Worm (Caenorhabditis elegans) whole organism, L3 larva: ENCODE data around the gene srxa-9.
A peak's percentile ranks its signal among the peaks of the same experiment; 100 is the strongest.

ENCODE experiments used
- R02D3.7 ChIP-seq: fragments of 150-350 bp; optimal IDR thresholded peaks from 2 replicates; lab custom pipeline; 2014; ENCODE audit warnings: missing biosample characterization, missing genetic modification characterization
- ceh-28 ChIP-seq: fragments of 150-350 bp; optimal IDR thresholded peaks from 2 replicates; lab custom pipeline; 2014; ENCODE audit warnings: missing biosample characterization, missing genetic modification reagents, missing genetic modification characterization
- elt-1 ChIP-seq: fragments of 150-350 bp; optimal IDR thresholded peaks from 2 replicates; lab custom pipeline; 2014; ENCODE audit warnings: missing biosample characterization, missing genetic modification characterization
- fkh-10 ChIP-seq: sonication (generic microtip); optimal IDR thresholded peaks from 2 replicates; lab custom pipeline; 2017; ENCODE audit warnings: missing biosample characterization, missing genetic modification reagents, missing genetic modification characterization
- nhr-25 ChIP-seq: sonication (generic microtip); optimal IDR thresholded peaks from 2 replicates; lab custom pipeline; 2017; ENCODE audit warnings: missing biosample characterization, missing genetic modification characterization
- pha-4 ChIP-seq: fragments of 150-350 bp; optimal IDR thresholded peaks from 2 replicates; lab custom pipeline; 2014; ENCODE audit warnings: missing biosample characterization, missing genetic modification reagents, missing genetic modification characterization
- snpc-4 ChIP-seq: fragments of 150-350 bp; optimal IDR thresholded peaks from 2 replicates; lab custom pipeline; 2014; ENCODE audit warnings: missing biosample characterization, missing genetic modification characterization
- unc-62 ChIP-seq: fragments of 150-350 bp; sonication (generic microtip); optimal IDR thresholded peaks from 4 replicates; lab custom pipeline; 2014; ENCODE audit warnings: missing biosample characterization, missing genetic modification reagents, missing genetic modification characterization

ce11 chrX:15736419-15736818 lies 10.4 kb upstream of the srxa-9 start:
- no peak for TF ChIP-seq elt-1 (tag; lab: Kevin White, UChicago)
- TF ChIP-seq unc-62: no peak
- peak; percentile 86 for TF ChIP-seq pha-4
- TF ChIP-seq fkh-10 (GFP tag; lab: Kevin White, UChicago): no peak
- TF ChIP-seq R02D3.7 (tag; lab: Kevin White, UChicago): peak; percentile 60
- peak; percentile 84 for TF ChIP-seq nhr-25 (tag; lab: Kevin White, UChicago)
- TF ChIP-seq ceh-28: peak; percentile 97
- TF ChIP-seq snpc-4 (tag; lab: Kevin White, UChicago): peak; percentile 85
